Fruit fly (Drosophila melanogaster): ENCODE data around the gene CG1265.

CG1265 gene

DNA sequence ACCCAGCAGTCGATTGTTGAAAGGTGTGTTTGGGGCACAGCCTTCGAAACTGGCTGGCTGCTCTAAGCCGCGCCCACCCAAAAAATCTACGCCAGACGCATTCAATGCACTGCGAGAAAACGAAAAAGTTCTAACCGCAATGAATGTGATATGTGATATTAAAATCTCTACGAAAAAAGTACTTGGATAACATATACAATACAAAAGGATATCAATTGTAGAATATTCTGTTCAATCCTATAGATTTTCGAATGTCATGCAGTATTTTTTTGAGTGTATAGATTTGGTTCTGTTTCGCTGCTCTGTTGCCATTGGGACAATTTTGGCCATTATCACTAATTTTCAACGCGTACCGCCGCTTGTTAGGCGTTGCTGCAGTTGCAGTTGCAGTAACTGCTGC lies 44.8 kb upstream of the CG1265 start (continued):
- TF ChIP-seq Eip75B (GFP tag; optimal IDR thresholded peaks at IDR 0.05) (no peak), spab (GFP tag; optimal IDR thresholded peaks at IDR 0.05) (no peak), Hr4 (GFP tag; optimal IDR thresholded peaks at IDR 0.05) (no peak), CG7368 (GFP tag; optimal IDR thresholded peaks at IDR 0.05) (no peak), Hr39 (GFP tag; optimal IDR thresholded peaks at IDR 0.05) (no peak), CG9139 (GFP tag; optimal IDR thresholded peaks at IDR 0.05) (no peak), Gug (GFP tag; IDR thresholded peaks at IDR 0.05) (peak; percentile 47), CG8319 (GFP tag; optimal IDR thresholded peaks at IDR 0.05) (no peak)

DNA sequence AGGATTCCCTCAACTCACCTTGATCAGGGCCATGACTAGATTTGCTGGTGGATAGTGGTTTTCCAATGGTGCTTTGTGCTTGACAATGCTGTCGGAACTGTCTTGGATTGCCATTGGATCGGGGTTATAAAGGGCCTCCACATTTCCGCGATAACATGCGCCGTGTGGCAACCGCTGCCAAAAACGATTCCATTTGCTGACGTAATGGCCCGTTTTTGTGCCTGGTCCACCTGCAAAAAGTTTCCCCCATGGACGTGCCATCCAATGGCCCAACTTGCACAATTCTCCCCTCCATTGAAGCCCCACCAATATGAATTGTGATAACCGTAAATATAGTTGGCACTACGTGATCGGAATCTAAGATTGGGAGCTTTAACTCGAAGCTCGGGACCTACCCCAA lies 43.1 kb upstream of the CG1265 start, which contains the start of gene Cpr64Ab:
Cpr64Ab (minus strand) TSS at position 101 of the 400 bp plus-strand sequence.
- TF ChIP-seq Eip93F (GFP tag; optimal IDR thresholded peaks at IDR 0.05) (no peak), svp (GFP tag) (no peak), Sox14 (GFP tag; optimal IDR thresholded peaks at IDR 0.05) (no peak), fd85E (GFP tag; optimal IDR thresholded peaks at IDR 0.05) (no peak), CG11762 (GFP tag; optimal IDR thresholded peaks at IDR 0.05; ENCODE audit: insufficient read depth) (no peak), eg (GFP tag; IDR thresholded peaks at IDR 0.05) (no peak), CG31627 (GFP tag; optimal IDR thresholded peaks at IDR 0.05) (no peak), topi (GFP tag; optimal IDR thresholded peaks at IDR 0.05) (no peak), salr (GFP tag; optimal IDR thresholded peaks at IDR 0.05) (no peak), vri (GFP tag; optimal IDR thresholded peaks at IDR 0.05) (no peak), CG7368 (GFP tag; optimal IDR thresholded peaks at IDR 0.05) (no peak), dac (GFP tag; optimal IDR thresholded peaks at IDR 0.05) (no peak)

DNA sequence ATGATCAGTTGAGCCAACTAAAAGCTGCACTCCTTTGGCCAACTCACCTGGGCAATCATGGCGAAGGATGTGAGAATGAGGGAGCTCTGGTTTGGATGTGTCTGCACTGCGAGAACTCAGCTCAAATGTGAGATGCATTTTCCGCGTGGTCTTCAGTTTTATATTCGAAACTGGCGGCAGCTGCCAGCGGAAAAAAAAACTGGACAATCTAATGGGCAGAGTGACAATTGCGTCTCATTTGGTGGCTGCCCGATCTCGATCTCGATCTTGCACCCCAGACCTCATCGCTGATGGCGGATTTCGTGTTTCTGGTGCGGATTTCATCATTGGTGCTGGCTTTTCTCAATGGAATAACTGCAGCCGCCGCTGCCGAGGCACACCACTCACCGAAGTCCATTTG lies 41.8 kb upstream of the CG1265 start, which contains the start of gene Cpr64Ac:
Cpr64Ac (minus strand) TSS at position 101 of the 400 bp plus-strand sequence.
- TF ChIP-seq pdm3 (GFP tag; optimal IDR thresholded peaks at IDR 0.05) (no peak), CG8319 (GFP tag; optimal IDR thresholded peaks at IDR 0.05) (no peak), Eip93F (GFP tag; optimal IDR thresholded peaks at IDR 0.05) (no peak), Met (GFP tag; optimal IDR thresholded peaks at IDR 0.05) (no peak), achi (GFP tag; optimal IDR thresholded peaks at IDR 0.05) (no peak), CG32006 (GFP tag; optimal IDR thresholded peaks at IDR 0.05) (no peak), Hr4 (GFP tag; optimal IDR thresholded peaks at IDR 0.05) (no peak), spab (GFP tag; optimal IDR thresholded peaks at IDR 0.05) (no peak), Eip78C (GFP tag) (no peak), CG6792 (GFP tag; optimal IDR thresholded peaks at IDR 0.05) (no peak), Gug (GFP tag; IDR thresholded peaks at IDR 0.05) (no peak), CG6276 (GFP tag; optimal IDR thresholded peaks at IDR 0.05) (no peak), fd59A (GFP tag; optimal IDR thresholded peaks at IDR 0.05) (no peak), CG8119 (GFP tag; IDR thresholded peaks at IDR 0.05) (no peak), fd85E (GFP tag; optimal IDR thresholded peaks at IDR 0.05) (no peak), CG34406 (GFP tag; optimal IDR thresholded peaks at IDR 0.05) (no peak)

DNA sequence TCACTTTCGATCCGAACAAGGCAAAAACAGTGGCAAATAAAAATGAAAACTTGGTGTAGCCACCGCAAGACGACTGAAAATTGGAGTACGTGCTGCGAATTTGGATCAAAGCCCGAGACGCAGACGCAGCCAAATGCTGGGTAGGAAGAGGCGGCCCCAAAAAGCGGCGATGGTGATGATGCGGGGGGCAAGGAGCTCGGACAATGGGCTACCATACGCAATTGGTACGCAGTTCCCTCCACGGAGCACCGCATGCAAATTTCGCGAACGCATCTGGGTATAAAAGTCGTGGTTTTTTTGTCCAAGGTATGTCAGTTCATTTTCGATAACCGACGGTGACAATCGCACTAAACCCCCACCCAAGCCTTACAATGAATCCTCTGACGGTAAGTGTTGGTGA lies 39.5 kb upstream of the CG1265 start, which contains the start of gene Cpr64Ad:
Cpr64Ad (plus strand) TSS at position 301 of the 400 bp plus-strand sequence.
- TF ChIP-seq Sox14 (GFP tag; optimal IDR thresholded peaks at IDR 0.05) (no peak), CG6163 (GFP tag; IDR thresholded peaks at IDR 0.05) (0 out of 3 replicates have a peak, but pooled peaks have one; percentile 10)

DNA sequence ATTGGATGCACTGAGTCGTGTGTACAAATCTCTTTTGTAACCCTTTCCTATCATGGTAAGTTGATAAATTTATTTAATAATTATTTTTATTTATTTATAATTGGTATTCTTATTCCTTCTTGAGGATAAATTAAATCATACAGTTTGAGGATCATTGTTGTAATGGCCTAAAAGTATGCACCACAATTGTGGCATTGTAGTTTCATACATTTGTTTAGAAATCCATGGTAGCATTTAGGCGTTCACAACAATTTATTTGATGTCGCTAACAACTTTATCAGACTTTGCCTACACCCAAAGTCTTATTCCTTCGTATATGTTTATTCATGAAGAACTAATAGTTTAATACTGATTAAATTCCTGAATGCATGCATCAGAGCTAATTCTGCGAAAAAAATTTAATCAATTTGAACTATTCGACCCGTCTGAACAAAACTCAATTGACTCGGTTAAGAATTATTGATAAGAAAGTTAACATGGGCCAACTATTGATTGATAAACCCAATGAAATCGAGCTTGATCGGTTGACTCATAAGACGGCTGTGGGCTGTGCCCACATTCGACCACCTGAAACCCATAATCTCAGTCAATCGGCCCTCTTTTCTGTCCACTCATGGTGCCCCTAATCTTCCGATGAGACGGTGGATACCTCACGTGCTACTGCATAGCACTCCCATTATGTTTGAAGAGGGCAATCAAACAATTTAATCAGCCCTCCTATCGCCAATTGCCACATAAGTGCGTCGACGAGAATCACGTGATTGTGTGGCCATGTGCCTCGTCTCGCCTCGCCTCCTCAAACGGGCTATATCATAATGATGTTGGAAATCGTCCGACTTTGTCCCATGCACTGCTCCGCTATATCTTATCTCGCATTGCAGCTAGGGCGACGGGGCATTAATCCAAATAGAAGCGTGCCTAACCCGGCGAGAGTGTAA lies 35.0 kb upstream of the CG1265 start:
- TF ChIP-seq CG34406 (GFP tag; optimal IDR thresholded peaks at IDR 0.05) (no peak), Hr38 (GFP tag; optimal IDR thresholded peaks at IDR 0.05) (no peak), CG6163 (GFP tag; IDR thresholded peaks at IDR 0.05) (peak; percentile 62), CG6854 (GFP tag; optimal IDR thresholded peaks at IDR 0.05) (no peak), Eip75B (GFP tag; optimal IDR thresholded peaks at IDR 0.05) (no peak), Ets96B (tag; optimal IDR thresholded peaks at IDR 0.05) (no peak), salr (GFP tag; optimal IDR thresholded peaks at IDR 0.05) (no peak), Eip78C (GFP tag) (peak; percentile 48), Sox102F (GFP tag; optimal IDR thresholded peaks at IDR 0.05) (no peak), fkh (GFP tag; optimal IDR thresholded peaks at IDR 0.05) (peak; percentile 63), Lpt (GFP tag; optimal IDR thresholded peaks at IDR 0.05) (no peak), Blimp-1 (GFP tag; optimal IDR thresholded peaks at IDR 0.05) (no peak), spab (GFP tag; optimal IDR thresholded peaks at IDR 0.05) (no peak), CG3919 (GFP tag; optimal IDR thresholded peaks at IDR 0.05) (no peak), vri (GFP tag; optimal IDR thresholded peaks at IDR 0.05) (no peak), CG10631 (GFP tag; optimal IDR thresholded peaks at IDR 0.05) (no peak), Ets21C (GFP tag; optimal IDR thresholded peaks at IDR 0.05) (no peak), svp (GFP tag) (peak; percentile 70), Sox14 (GFP tag; optimal IDR thresholded peaks at IDR 0.05) (no peak), CG15336 (GFP tag; IDR thresholded peaks at IDR 0.05) (no peak; the same call in 1 of the 2 replicates), eg (GFP tag; IDR thresholded peaks at IDR 0.05) (peak; percentile 42; the same call in 1 of the 3 replicates), CG6276 (GFP tag; optimal IDR thresholded peaks at IDR 0.05) (peak; percentile 1), fd59A (GFP tag; optimal IDR thresholded peaks at IDR 0.05) (no peak)

All from whole organism, prepupa.